Fruit fly (Drosophila melanogaster) Kc167 (cell line): ENCODE measurements around the gene CG13360.

ENCODE experiments used
- Myc ChIP-seq: fragments of >200 bp; optimal IDR thresholded peaks from 2 replicates; lab custom pipeline; 2017; ENCODE audit warnings: missing external identifiers
- Sin3A ChIP-seq: fragments of >200 bp; optimal IDR thresholded peaks from 2 replicates; lab custom pipeline; 2018; ENCODE audit warnings: missing external identifiers
- h ChIP-seq: fragments of >200 bp; optimal IDR thresholded peaks from 3 replicates; lab custom pipeline; 2018; ENCODE audit warnings: missing external identifiers
- insv ChIP-seq: fragments of >200 bp; optimal IDR thresholded peaks from 3 replicates; lab custom pipeline; 2018; ENCODE audit warnings: missing external identifiers
- psq ChIP-seq: fragments of >200 bp; optimal IDR thresholded peaks from 2 replicates; lab custom pipeline; 2017; ENCODE audit warnings: missing external identifiers
- ttk ChIP-seq: sonication (Bioruptor generic); optimal IDR thresholded peaks from 2 replicates; lab custom pipeline; 2017; ENCODE audit warnings: missing external identifiers

CG13360 gene

dm6 chrX:790039-790597, at the start of gene CG13360:
CG13360 (minus strand) TSS chrX:790089.
- no peak for TF ChIP-seq ttk (lab: Kevin White, UChicago)
- TF ChIP-seq psq (lab: Kevin White, UChicago) = no peak
- TF ChIP-seq Sin3A (lab: Kevin White, UChicago) = no peak
- TF ChIP-seq h (lab: Kevin White, UChicago) = no peak
- TF ChIP-seq Myc (lab: Kevin White, UChicago) = no peak
- no peak for TF ChIP-seq insv (lab: Kevin White, UChicago)

dm6 chrX:838012-838411, 48.1 kb upstream of the CG13360 start:
- TF ChIP-seq Sin3A (lab: Kevin White, UChicago) (no peak), ttk (lab: Kevin White, UChicago) (no peak), Myc (lab: Kevin White, UChicago) (no peak), insv (lab: Kevin White, UChicago) (no peak), h (lab: Kevin White, UChicago) (no peak), psq (lab: Kevin White, UChicago) (no peak)

dm6 chrX:835965-836690, 46.2 kb upstream of the CG13360 start:
- TF ChIP-seq psq (lab: Kevin White, UChicago) = no peak
- TF ChIP-seq ttk (lab: Kevin White, UChicago) = no peak
- TF ChIP-seq Sin3A (lab: Kevin White, UChicago) = no peak
- TF ChIP-seq insv (lab: Kevin White, UChicago) = no peak
- no peak for TF ChIP-seq Myc (lab: Kevin White, UChicago)
- no peak for TF ChIP-seq h (lab: Kevin White, UChicago)

dm6 chrX:824961-825360, 35.1 kb upstream of the CG13360 start:
- TF ChIP-seq h (lab: Kevin White, UChicago) = no peak
- no peak for TF ChIP-seq Myc (lab: Kevin White, UChicago)
- TF ChIP-seq ttk (lab: Kevin White, UChicago) = no peak
- TF ChIP-seq Sin3A (lab: Kevin White, UChicago) = no peak
- TF ChIP-seq psq (lab: Kevin White, UChicago) = no peak
- TF ChIP-seq insv (lab: Kevin White, UChicago) = no peak

- TF ChIP-seq ttk (lab: Kevin White, UChicago) = no peak
- TF ChIP-seq Myc (lab: Kevin White, UChicago) = no peak
- TF ChIP-seq psq (lab: Kevin White, UChicago) = no peak
- no peak for TF ChIP-seq Sin3A (lab: Kevin White, UChicago)
- TF ChIP-seq h (lab: Kevin White, UChicago) = no peak
- no peak for TF ChIP-seq insv (lab: Kevin White, UChicago)
Measured at dm6 chrX:805907-806306, 16.0 kb upstream of the CG13360 start, which contains the start of gene Sec22. Sec22 (plus strand) TSS chrX:806076.

- TF ChIP-seq ttk (lab: Kevin White, UChicago) = no peak
Measured at dm6 chrX:804821-805220, 14.9 kb upstream of the CG13360 start, which contains the start of gene CG13358. CG13358 (minus strand) TSS chrX:804921.

- no peak for TF ChIP-seq h (lab: Kevin White, UChicago)
- no peak for TF ChIP-seq psq (lab: Kevin White, UChicago)
- no peak for TF ChIP-seq Myc (lab: Kevin White, UChicago)
- TF ChIP-seq insv (lab: Kevin White, UChicago) = no peak
- no peak for TF ChIP-seq ttk (lab: Kevin White, UChicago)
- no peak for TF ChIP-seq Sin3A (lab: Kevin White, UChicago)
Measured at dm6 chrX:803370-803769, 13.5 kb upstream of the CG13360 start, which contains the start of gene CG13359. CG13359 (minus strand) TSS chrX:803470.

dm6 chrX:801157-801872, 11.4 kb upstream of the CG13360 start, which contains the start of gene Rbf:
Rbf (minus strand) TSS chrX:801479.
- no peak for TF ChIP-seq ttk (lab: Kevin White, UChicago)
- TF ChIP-seq insv (lab: Kevin White, UChicago) = no peak
- no peak for TF ChIP-seq Myc (lab: Kevin White, UChicago)
- TF ChIP-seq psq (lab: Kevin White, UChicago) = no peak
- no peak for TF ChIP-seq Sin3A (lab: Kevin White, UChicago)
- TF ChIP-seq h (lab: Kevin White, UChicago) = no peak

dm6 chrX:796397-796989, 6.6 kb upstream of the CG13360 start:
- TF ChIP-seq psq (lab: Kevin White, UChicago) (no peak), Sin3A (lab: Kevin White, UChicago) (no peak), insv (lab: Kevin White, UChicago) (no peak), h (lab: Kevin White, UChicago) (no peak)

- TF ChIP-seq Myc (lab: Kevin White, UChicago) = no peak
- no peak for TF ChIP-seq h (lab: Kevin White, UChicago)
- no peak for TF ChIP-seq Sin3A (lab: Kevin White, UChicago)
- TF ChIP-seq psq (lab: Kevin White, UChicago) = no peak
- TF ChIP-seq ttk (lab: Kevin White, UChicago) = no peak
- no peak for TF ChIP-seq insv (lab: Kevin White, UChicago)
Measured at dm6 chrX:792923-793322, 3.0 kb upstream of the CG13360 start, which contains the start of gene CG16989. CG16989 (plus strand) TSS chrX:793147.

dm6 chrX:784456-784855, 5.4 kb downstream of the CG13360 start, which contains the start of gene tw:
tw (plus strand) TSS chrX:784746.
- TF ChIP-seq Sin3A (lab: Kevin White, UChicago) = no peak
- TF ChIP-seq ttk (lab: Kevin White, UChicago) = no peak
- no peak for TF ChIP-seq insv (lab: Kevin White, UChicago)
- TF ChIP-seq h (lab: Kevin White, UChicago) = no peak
- TF ChIP-seq Myc (lab: Kevin White, UChicago) = no peak
- TF ChIP-seq psq (lab: Kevin White, UChicago) = no peak
